Fruit fly (Drosophila melanogaster): ENCODE measurements around the gene Mcr.

Mcr gene

DNA sequence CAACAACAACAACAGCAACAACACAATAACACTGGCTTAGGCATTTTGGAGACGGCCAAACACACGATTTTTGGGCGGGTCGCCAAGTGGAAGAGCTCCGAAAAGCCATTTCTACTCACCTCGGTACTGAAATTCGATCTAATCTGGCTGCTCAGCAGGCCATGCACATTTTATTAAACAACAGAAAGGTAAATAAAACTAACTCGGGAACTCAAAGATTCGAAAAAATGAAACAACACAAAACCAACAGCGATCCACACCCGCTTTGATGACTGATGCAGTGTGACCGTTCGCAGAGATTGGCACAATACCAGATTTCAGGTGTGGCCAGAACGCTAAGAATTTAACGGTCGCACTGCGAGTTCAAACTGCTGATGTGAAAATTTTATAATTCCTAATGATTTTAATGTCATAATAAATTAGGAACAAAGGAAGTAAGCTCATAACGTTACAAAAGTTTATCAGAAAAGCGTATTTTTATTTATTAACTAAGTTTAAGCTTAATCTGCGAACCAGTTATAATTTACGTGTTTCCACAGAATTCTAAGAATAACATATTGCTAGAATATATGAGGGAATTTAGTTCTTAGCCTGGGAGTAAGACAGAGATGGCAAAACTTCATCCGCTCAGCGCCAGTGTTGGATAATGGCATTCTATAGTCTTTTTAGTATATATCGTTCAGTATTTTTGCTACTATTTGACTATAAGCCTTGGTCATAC lies at the start of gene Mcr (continued):
- TF ChIP-seq CG13287 (GFP tag; IDR thresholded peaks at IDR 0.05; ENCODE audit: partially characterized antibody) = peak; percentile 65; the same call in 1 of the 2 replicates
- no peak for TF ChIP-seq Hey (tag; optimal IDR thresholded peaks at IDR 0.05)
- TF ChIP-seq D (optimal IDR thresholded peaks at IDR 0.05) = peak; percentile 47
- no peak for TF ChIP-seq D (GFP tag; optimal IDR thresholded peaks at IDR 0.05)
- peak; percentile 37 for TF ChIP-seq Dp (GFP tag; optimal IDR thresholded peaks at IDR 0.05)
- peak; percentile 8 for TF ChIP-seq ems (GFP tag; optimal IDR thresholded peaks at IDR 0.05)
- TF ChIP-seq Atf-2 (GFP tag; optimal IDR thresholded peaks at IDR 0.05) = peak; percentile 7
- no peak for TF ChIP-seq CG8290 (GFP tag; optimal IDR thresholded peaks at IDR 0.05)
- no peak for TF ChIP-seq CG8290 (tag; optimal IDR thresholded peaks at IDR 0.05)
- TF ChIP-seq Gug (GFP tag; IDR thresholded peaks at IDR 0.05) = no peak
- no peak for TF ChIP-seq jumu (GFP tag; optimal IDR thresholded peaks at IDR 0.05)
- no peak for TF ChIP-seq CG8944 (GFP tag; optimal IDR thresholded peaks at IDR 0.05)
- TF ChIP-seq dmrt11E (tag; optimal IDR thresholded peaks at IDR 0.05) = no peak
- TF ChIP-seq CG1832 (GFP tag; optimal IDR thresholded peaks at IDR 0.05) = no peak
- TF ChIP-seq stc (GFP tag; IDR thresholded peaks at IDR 0.05) = no peak
- no peak for TF ChIP-seq sima (GFP tag; optimal IDR thresholded peaks at IDR 0.05)
- TF ChIP-seq CG15011 (GFP tag; optimal IDR thresholded peaks at IDR 0.05) = no peak
- no peak for TF ChIP-seq dm (GFP tag; optimal IDR thresholded peaks at IDR 0.05)
- no peak for TF ChIP-seq CG31224 (GFP tag; IDR thresholded peaks at IDR 0.05)
- TF ChIP-seq en (GFP tag; optimal IDR thresholded peaks at IDR 0.05) = no peak
- TF ChIP-seq Bdp1 (GFP tag; optimal IDR thresholded peaks at IDR 0.05) = no peak
- TF ChIP-seq CG33557 (GFP tag; optimal IDR thresholded peaks at IDR 0.05) = no peak
- no peak for TF ChIP-seq pum (GFP tag; optimal IDR thresholded peaks at IDR 0.05)
- TF ChIP-seq Doc3 (GFP tag; IDR thresholded peaks at IDR 0.05; ENCODE audit: partially characterized antibody) = no peak
- TF ChIP-seq Nf-YC (tag; optimal IDR thresholded peaks at IDR 0.05) = peak; percentile 1
- no peak for TF ChIP-seq CG16863 (GFP tag; optimal IDR thresholded peaks at IDR 0.05)
- no peak for TF ChIP-seq prd (optimal IDR thresholded peaks at IDR 0.05)
- TF ChIP-seq prd (GFP tag; IDR thresholded peaks at IDR 0.05) = peak; percentile 28; the same call in 1 of the 3 replicates
- no peak for TF ChIP-seq H15 (GFP tag; IDR thresholded peaks at IDR 0.05)
- no peak for TF ChIP-seq Mes4 (GFP tag; optimal IDR thresholded peaks at IDR 0.05)
- peak; percentile 28 for TF ChIP-seq CG13775 (GFP tag; optimal IDR thresholded peaks at IDR 0.05)
- TF ChIP-seq slp2 (GFP tag; optimal IDR thresholded peaks at IDR 0.05) = peak; percentile 2
- peak; percentile 34 for TF ChIP-seq CG2712 (tag; optimal IDR thresholded peaks at IDR 0.05)
- no peak for TF ChIP-seq sna (GFP tag; IDR thresholded peaks at IDR 0.05; ENCODE audit: partially characterized antibody)
- no peak for TF ChIP-seq corto (GFP tag; optimal IDR thresholded peaks at IDR 0.05)
- no peak for TF ChIP-seq Meics (GFP tag; optimal IDR thresholded peaks at IDR 0.05)
- TF ChIP-seq nmo (GFP tag; optimal IDR thresholded peaks at IDR 0.05) = peak; percentile 48
- TF ChIP-seq CG34224 (GFP tag; IDR thresholded peaks at IDR 0.05; ENCODE audit: partially characterized antibody) = no peak
- TF ChIP-seq sens (GFP tag) = peak; percentile 28
- TF ChIP-seq CG14667 (GFP tag; IDR thresholded peaks at IDR 0.05) = no peak
- peak; percentile 28 for TF ChIP-seq Bgb (GFP tag; IDR thresholded peaks at IDR 0.05; ENCODE audit: partially characterized antibody)
- no peak for TF ChIP-seq zen (tag; optimal IDR thresholded peaks at IDR 0.05)
- TF ChIP-seq CG7556 (GFP tag; optimal IDR thresholded peaks at IDR 0.05) = no peak
- TF ChIP-seq CG15479 (GFP tag; optimal IDR thresholded peaks at IDR 0.05) = no peak
- TF ChIP-seq tio (GFP tag; optimal IDR thresholded peaks at IDR 0.05) = no peak
- peak; percentile 48 for TF ChIP-seq trem (tag; optimal IDR thresholded peaks at IDR 0.05)
- TF ChIP-seq CG4404 (GFP tag; IDR thresholded peaks at IDR 0.05) = no peak
- 0 out of 2 replicates have a peak, but pooled peaks have one; percentile 26 for TF ChIP-seq Ptx1 (GFP tag; IDR thresholded peaks at IDR 0.05)
- TF ChIP-seq dimm (GFP tag; IDR thresholded peaks at IDR 0.05) = no peak
- TF ChIP-seq Xbp1 (GFP tag; optimal IDR thresholded peaks at IDR 0.05) = peak; percentile 33
- TF ChIP-seq CG30403 (GFP tag; optimal IDR thresholded peaks at IDR 0.05) = no peak
